Fruit fly (Drosophila melanogaster) whole organism, embryonic: Measurements from ENCODE around the gene Mrp5.
A peak's percentile ranks its signal among the peaks of the same experiment; 100 is the strongest.

Experiments
- BEAF-32 ChIP-seq: fragments of 200-800 bp; sonication (Bioruptor generic); optimal IDR thresholded peaks from 3 replicates; lab custom pipeline; 2017; ENCODE audit warnings: missing biosample characterization, missing genetic modification characterization, mild to moderate bottlenecking, moderate library complexity, missing genetic modification reagents
- Bteb2 ChIP-seq: fragments of 200-800 bp; sonication (Bioruptor generic); optimal IDR thresholded peaks from 2 replicates; lab custom pipeline; 2016; ENCODE audit warnings: missing biosample characterization, missing genetic modification characterization
- CG11504 ChIP-seq: fragments of 200-800 bp; sonication (Bioruptor generic); optimal IDR thresholded peaks from 3 replicates; lab custom pipeline; 2019; ENCODE audit warnings: missing biosample characterization, mild to moderate bottlenecking, missing genetic modification characterization, moderate library complexity
- CG12391 ChIP-seq: fragments of 200-800 bp; sonication (Bioruptor generic); optimal IDR thresholded peaks from 3 replicates; lab custom pipeline; 2018; ENCODE audit warnings: missing biosample characterization, mild to moderate bottlenecking, missing genetic modification characterization, moderate library complexity
- CG12659 ChIP-seq: fragments of 200-800 bp; sonication (Bioruptor generic); optimal IDR thresholded peaks from 3 replicates; lab custom pipeline; 2017; ENCODE audit warnings: mild to moderate bottlenecking, missing biosample characterization, missing genetic modification reagents, missing genetic modification characterization
- CG12769 ChIP-seq: fragments of 200-800 bp; sonication (Bioruptor generic); optimal IDR thresholded peaks from 2 replicates; lab custom pipeline; 2019; ENCODE audit warnings: missing biosample characterization, mild to moderate bottlenecking, missing genetic modification characterization, moderate library complexity
- CG13775 ChIP-seq: fragments of 200-800 bp; sonication (Bioruptor generic); optimal IDR thresholded peaks from 3 replicates; lab custom pipeline; 2017; ENCODE audit warnings: missing biosample characterization, mild to moderate bottlenecking, missing genetic modification characterization
- CG18262 ChIP-seq: fragments of 200-800 bp; optimal IDR thresholded peaks from 3 replicates; lab custom pipeline; 2019; ENCODE audit warnings: missing biosample characterization, mild to moderate bottlenecking, missing genetic modification characterization, moderate library complexity
- CG2120 ChIP-seq: fragments of 200-800 bp; sonication (Bioruptor generic); optimal IDR thresholded peaks from 3 replicates; lab custom pipeline; 2016; ENCODE audit warnings: missing biosample characterization, missing genetic modification characterization
- CG42726 ChIP-seq: fragments of 200-800 bp; sonication (Bioruptor generic); IDR thresholded peaks from 2 replicates; pipeline ENCODE4 v1.3.6; 2022; ENCODE audit warnings: missing biosample characterization, missing genetic modification characterization; ENCODE audit not compliant: partially characterized antibody
- CG6175 ChIP-seq: fragments of 200-800 bp; sonication (Bioruptor generic); IDR thresholded peaks from 3 replicates; pipeline ENCODE4 v1.3.6; 2022; ENCODE audit warnings: missing biosample characterization, missing genetic modification characterization
- CG6854 ChIP-seq: fragments of 200-800 bp; sonication (Bioruptor generic); optimal IDR thresholded peaks from 3 replicates; lab custom pipeline; 2017; ENCODE audit warnings: missing biosample characterization, mild to moderate bottlenecking, missing genetic modification characterization
- CG7357 ChIP-seq: fragments of 200-800 bp; sonication (Bioruptor generic); IDR thresholded peaks from 3 replicates; pipeline ENCODE4 v1.3.6; 2022; ENCODE audit warnings: missing biosample characterization, missing genetic modification characterization
- CG7839 ChIP-seq: fragments of 200-800 bp; sonication (Bioruptor generic); optimal IDR thresholded peaks from 3 replicates; lab custom pipeline; 2018; ENCODE audit warnings: missing biosample characterization, mild to moderate bottlenecking, missing genetic modification characterization, moderate library complexity
- CG9876 ChIP-seq: fragments of 200-800 bp; sonication (Bioruptor generic); optimal IDR thresholded peaks from 2 replicates; lab custom pipeline; 2016; ENCODE audit warnings: missing biosample characterization, missing genetic modification characterization
- Chrac-16 ChIP-seq: fragments of 200-800 bp; sonication (Bioruptor generic); optimal IDR thresholded peaks from 3 replicates; lab custom pipeline; 2016; ENCODE audit warnings: missing biosample characterization, missing genetic modification characterization
- D ChIP-seq, 2 experiments: fragments of 200-800 bp in 1 of 2; fragments of >200 bp in 1 of 2; sonication (Bioruptor generic) in 1 of 2; optimal IDR thresholded peaks; 2 replicates in 1 of 2; 3 replicates in 1 of 2; lab custom pipeline; 2017; ENCODE audit warnings: mild to moderate bottlenecking in 1 of 2, missing biosample characterization in 1 of 2, missing genetic modification characterization in 1 of 2, missing genetic modification reagents in 1 of 2
- Deaf1 ChIP-seq: fragments of 200-800 bp; optimal IDR thresholded peaks from 3 replicates; lab custom pipeline; 2019; ENCODE audit warnings: missing biosample characterization, mild to moderate bottlenecking, missing genetic modification characterization, moderate library complexity
- Dll ChIP-seq: fragments of 200-800 bp; sonication (Bioruptor generic); IDR thresholded peaks from 4 replicates; pipeline ENCODE4 v1.3.6; 2022; ENCODE audit warnings: missing biosample characterization, missing genetic modification characterization; ENCODE audit not compliant: partially characterized antibody
- Drgx ChIP-seq: fragments of 200-800 bp; sonication (Bioruptor generic); IDR thresholded peaks from 2 replicates; pipeline ENCODE4 v1.3.6; 2022; ENCODE audit warnings: missing biosample characterization, missing genetic modification characterization
- GATAe ChIP-seq: fragments of 200-800 bp; sonication (Bioruptor generic); conservative IDR thresholded peaks from 2 replicates; pipeline ENCODE4 v1.3.6; 2022; ENCODE audit warnings: missing biosample characterization, missing genetic modification characterization
- HHEX ChIP-seq: fragments of 200-800 bp; sonication (Bioruptor generic); optimal IDR thresholded peaks from 3 replicates; lab custom pipeline; 2017; ENCODE audit warnings: missing biosample characterization, mild to moderate bottlenecking, missing genetic modification characterization, missing genetic modification reagents
- HLHmδ ChIP-seq: fragments of 200-800 bp; sonication (Bioruptor generic); optimal IDR thresholded peaks from 2 replicates; lab custom pipeline; 2018; ENCODE audit warnings: missing biosample characterization, mild to moderate bottlenecking, missing genetic modification characterization, moderate library complexity
- Hr78 ChIP-seq, 2 experiments: fragments of 200-800 bp in 1 of 2; fragments of >200 bp in 1 of 2; sonication (Bioruptor generic) in 1 of 2; optimal IDR thresholded peaks; 2 replicates each; lab custom pipeline; 2017 to 2019; ENCODE audit warnings: missing biosample characterization in 2 of 2, missing genetic modification characterization in 2 of 2, mild to moderate bottlenecking in 1 of 2, moderate library complexity in 1 of 2
- Jarid2 ChIP-seq: fragments of 200-800 bp; sonication (Bioruptor generic); optimal IDR thresholded peaks from 3 replicates; lab custom pipeline; 2017; ENCODE audit warnings: mild to moderate bottlenecking, missing biosample characterization, missing genetic modification reagents, missing genetic modification characterization
- Med ChIP-seq: fragments of 200-800 bp; sonication (Bioruptor generic); peaks from one replicate; lab custom pipeline; 2016; ENCODE audit warnings: missing biosample characterization, missing genetic modification characterization, mild to moderate bottlenecking, inconsistent platforms, moderate library complexity
- Nf-YC ChIP-seq: fragments of 200-800 bp; optimal IDR thresholded peaks from 3 replicates; lab custom pipeline; 2019; ENCODE audit warnings: missing biosample characterization, mild to moderate bottlenecking, missing genetic modification characterization, moderate library complexity
- NfI ChIP-seq: fragments of 200-800 bp; sonication (Bioruptor generic); optimal IDR thresholded peaks from 3 replicates; lab custom pipeline; 2018; ENCODE audit warnings: missing biosample characterization, mild to moderate bottlenecking, missing genetic modification characterization, moderate library complexity
- Scr ChIP-seq: fragments of 200-800 bp; sonication (Bioruptor generic); IDR thresholded peaks from 2 replicates; pipeline ENCODE4 v1.3.6; 2022; ENCODE audit warnings: missing biosample characterization, missing genetic modification characterization; ENCODE audit not compliant: partially characterized antibody
- Sox100B ChIP-seq: fragments of 200-800 bp; sonication (Bioruptor generic); optimal IDR thresholded peaks from 3 replicates; lab custom pipeline; 2018; ENCODE audit warnings: missing biosample characterization, mild to moderate bottlenecking, missing genetic modification characterization
- Sry-β ChIP-seq: fragments of 200-800 bp; sonication (Bioruptor generic); optimal IDR thresholded peaks from 2 replicates; lab custom pipeline; 2018; ENCODE audit warnings: missing biosample characterization, mild to moderate bottlenecking, missing genetic modification characterization, moderate library complexity
- Ssrp ChIP-seq: fragments of 200-800 bp; sonication (Bioruptor generic); optimal IDR thresholded peaks from 2 replicates; lab custom pipeline; 2018; ENCODE audit warnings: missing biosample characterization, mild to moderate bottlenecking, missing genetic modification characterization, moderate library complexity
- amos ChIP-seq: fragments of 200-800 bp; sonication (Bioruptor generic); IDR thresholded peaks from 2 replicates; pipeline ENCODE4 v1.3.6; 2022; ENCODE audit warnings: missing biosample characterization, missing genetic modification characterization; ENCODE audit not compliant: partially characterized antibody
- az2 ChIP-seq: fragments of 200-800 bp; sonication (Bioruptor generic); optimal IDR thresholded peaks from 3 replicates; lab custom pipeline; 2016; ENCODE audit warnings: missing biosample characterization, missing genetic modification characterization
- bbx ChIP-seq: fragments of 200-800 bp; sonication (Bioruptor generic); IDR thresholded peaks from 2 replicates; pipeline ENCODE4 v1.3.6; 2022; ENCODE audit warnings: missing biosample characterization, missing genetic modification characterization; ENCODE audit not compliant: partially characterized antibody
- btn ChIP-seq: fragments of 200-800 bp; sonication (Bioruptor generic); optimal IDR thresholded peaks from 2 replicates; lab custom pipeline; 2016; ENCODE audit warnings: missing biosample characterization, missing genetic modification characterization
- cas ChIP-seq: fragments of 200-800 bp; sonication (Bioruptor generic); IDR thresholded peaks from 2 replicates; pipeline ENCODE4 v1.3.6; 2022; ENCODE audit warnings: missing biosample characterization, missing genetic modification characterization
- dmrt11E ChIP-seq: fragments of 200-800 bp; sonication (Bioruptor generic); optimal IDR thresholded peaks from 3 replicates; lab custom pipeline; 2018; ENCODE audit warnings: missing biosample characterization, mild to moderate bottlenecking, missing genetic modification characterization, moderate library complexity
- dmrt99B ChIP-seq: fragments of 200-800 bp; sonication (Bioruptor generic); optimal IDR thresholded peaks from 2 replicates; lab custom pipeline; 2018; ENCODE audit warnings: missing biosample characterization, mild to moderate bottlenecking, missing genetic modification characterization, moderate library complexity
- gem ChIP-seq: fragments of 200-800 bp; sonication (Bioruptor generic); optimal IDR thresholded peaks from 2 replicates; lab custom pipeline; 2019; ENCODE audit warnings: missing biosample characterization, mild to moderate bottlenecking, missing genetic modification characterization, moderate library complexity
- grau ChIP-seq: fragments of 200-800 bp; optimal IDR thresholded peaks from 3 replicates; lab custom pipeline; 2019; ENCODE audit warnings: missing biosample characterization, mild to moderate bottlenecking, missing genetic modification characterization, moderate library complexity
- hkb ChIP-seq, 2 experiments: fragments of 200-800 bp in 1 of 2; fragments of >200 bp in 1 of 2; sonication (Bioruptor generic) in 1 of 2; IDR thresholded peaks in 1 of 2; optimal IDR thresholded peaks in 1 of 2; 2 replicates each; pipeline versions ENCODE4 v1.3.6 to Lab custom; 2017 to 2022; ENCODE audit warnings: missing biosample characterization in 1 of 2, missing genetic modification characterization in 1 of 2
- lola ChIP-seq, 3 experiments: fragments of >200 bp in 2 of 3; fragments of 200-800 bp in 1 of 3; sonication (Bioruptor generic) in 1 of 3; optimal IDR thresholded peaks; 2 replicates each; lab custom pipeline; 2017 to 2019; ENCODE audit warnings: missing biosample characterization in 3 of 3, missing genetic modification characterization in 3 of 3, mild to moderate bottlenecking in 1 of 3, moderate library complexity in 1 of 3
- nmo ChIP-seq: fragments of 200-800 bp; sonication (Bioruptor generic); optimal IDR thresholded peaks from 2 replicates; lab custom pipeline; 2018; ENCODE audit warnings: missing biosample characterization, mild to moderate bottlenecking, missing genetic modification characterization, moderate library complexity
- row ChIP-seq: fragments of 200-800 bp; sonication (Bioruptor generic); IDR thresholded peaks from 3 replicates; pipeline ENCODE4 v1.3.6; 2022; ENCODE audit warnings: missing biosample characterization, missing genetic modification characterization
- sens ChIP-seq: fragments of 200-800 bp; sonication (Bioruptor generic); peaks from one replicate; lab custom pipeline; 2016; ENCODE audit warnings: missing biosample characterization, missing genetic modification characterization

Gene Mrp5

dm6 chr3R:19890340-19890998 is 15.0 kb upstream of the Mrp5 start, which contains the start of gene CG4733 (continued):
- TF ChIP-seq CG12391 (tag; lab: Kevin White, UChicago) (peak; percentile 18), HLHmδ (peak; percentile 45), HHEX (GFP tag; lab: Kevin White, UChicago) (peak; percentile 30), Drgx (GFP tag; lab: Robert Waterston, UW) (peak; percentile 49), sens (GFP tag; lab: Kevin White, UChicago) (peak; percentile 57), amos (GFP tag; lab: Robert Waterston, UW) (peak; percentile 22; the same call in 1 of the 2 replicates), cas (GFP tag; lab: Robert Waterston, UW) (0 out of 2 replicates have a peak, but pooled peaks have one; percentile 23), Chrac-16 (peak; percentile 1), Hr78 (GFP tag; optimal IDR thresholded peaks at IDR 0.05; lab: Kevin White, UChicago) (peak in 1 of 2 experiments; percentile 14), CG12659 (GFP tag; lab: Kevin White, UChicago) (peak; percentile 31), bbx (GFP tag; lab: Robert Waterston, UW) (0 out of 2 replicates have a peak, but pooled peaks have one; percentile 17), Sry-β (GFP tag; lab: Kevin White, UChicago) (peak; percentile 97), Jarid2 (GFP tag; lab: Kevin White, UChicago) (peak; percentile 60), Med (GFP tag; lab: Kevin White, UChicago) (peak; percentile 36), GATAe (GFP tag; lab: Robert Waterston, UW) (no peak), dmrt99B (tag; lab: Kevin White, UChicago) (peak; percentile 0), BEAF-32 (GFP tag; lab: Kevin White, UChicago) (peak; percentile 41), D (optimal IDR thresholded peaks at IDR 0.05; lab: Kevin White, UChicago) (no peak), D (GFP tag; optimal IDR thresholded peaks at IDR 0.05; lab: Kevin White, UChicago) (no peak), hkb (optimal IDR thresholded peaks at IDR 0.05; lab: Kevin White, UChicago) (no peak), hkb (GFP tag; IDR thresholded peaks at IDR 0.05; lab: Robert Waterston, UW) (no peak), Scr (GFP tag; lab: Robert Waterston, UW) (0 out of 2 replicates have a peak, but pooled peaks have one; percentile 10), Nf-YC (tag; lab: Kevin White, UChicago) (peak; percentile 12), gem (tag; lab: Kevin White, UChicago) (peak; percentile 43), CG42726 (GFP tag; lab: Robert Waterston, UW) (no peak), lola (GFP tag; optimal IDR thresholded peaks at IDR 0.05; lab: Kevin White, UChicago) (peak in 1 of 3 experiments; percentile 40), CG13775 (peak; percentile 23), CG12769 (tag; lab: Kevin White, UChicago) (peak; percentile 79), dmrt11E (peak; percentile 49), CG2120 (GFP tag; lab: Kevin White, UChicago) (peak; percentile 32), nmo (GFP tag; lab: Kevin White, UChicago) (peak; percentile 1), grau (tag; lab: Kevin White, UChicago) (peak; percentile 48), btn (no peak), CG7839 (tag; lab: Kevin White, UChicago) (peak; percentile 10), Bteb2 (GFP tag; lab: Kevin White, UChicago) (no peak), Dll (GFP tag; lab: Robert Waterston, UW) (0 out of 4 replicates have a peak, but pooled peaks have one; percentile 32), row (GFP tag; lab: Robert Waterston, UW) (peak; percentile 91), Ssrp (tag; lab: Kevin White, UChicago) (peak; percentile 18), CG6175 (GFP tag; lab: Robert Waterston, UW) (peak; percentile 41; the same call in 1 of the 3 replicates), CG9876 (no peak), az2 (GFP tag; lab: Kevin White, UChicago) (peak; percentile 21), CG7357 (GFP tag; lab: Robert Waterston, UW) (no peak), CG6854 (GFP tag; lab: Kevin White, UChicago) (no peak), CG18262 (tag; lab: Kevin White, UChicago) (peak; percentile 43), Sox100B (peak; percentile 38), NfI (GFP tag; lab: Kevin White, UChicago) (peak; percentile 8), CG11504 (tag; lab: Kevin White, UChicago) (peak; percentile 24), Deaf1 (tag; lab: Kevin White, UChicago) (peak; percentile 91)
